Worm (Caenorhabditis elegans) whole organism, midembryonic: Measurements from ENCODE around the gene M88.3.

ENCODE experiments used
- flt-1 ChIP-seq: fragments of 200-800 bp; sonication (Bioruptor generic); IDR thresholded peaks from 2 replicates; pipeline ENCODE4 v1.3.6; 2022; ENCODE audit warnings: missing genetic modification characterization, missing compliant biosample characterization
- ref-1 ChIP-seq: fragments of 200-800 bp; sonication (Bioruptor generic); conservative IDR thresholded peaks from 2 replicates; pipeline ENCODE4 v1.3.6; 2022; ENCODE audit warnings: missing genetic modification reagents, missing genetic modification characterization, missing compliant biosample characterization

DNA sequence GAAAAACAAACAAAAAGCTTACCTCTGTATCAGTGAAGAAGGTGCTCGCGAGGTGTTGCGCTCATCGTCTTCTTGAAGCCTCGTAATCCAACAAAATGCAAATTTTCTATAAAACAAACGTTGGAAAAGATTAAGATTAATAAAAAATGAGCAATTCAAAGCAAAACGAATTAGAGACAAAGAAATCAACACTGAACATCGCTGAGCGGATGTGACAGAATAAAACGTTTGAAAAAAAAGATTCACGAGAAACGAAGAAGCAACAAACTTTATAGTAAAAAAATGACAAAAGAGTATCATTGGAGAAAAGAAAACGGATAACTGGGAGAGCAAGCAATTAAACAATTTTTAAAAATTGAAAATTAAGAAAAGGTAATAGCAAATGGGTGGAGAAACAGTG is 45.9 kb downstream of the M88.3 start, which contains the start of the genes C07G2.5 and atf-7:
- TF ChIP-seq ref-1 (GFP tag; lab: Robert Waterston, UW) (no peak), flt-1 (GFP tag; lab: Robert Waterston, UW) (no peak)
